Worm (Caenorhabditis elegans): Measurements from ENCODE around the gene cdkr-3.

ce11 chrV:20310575-20310974, 40.7 kb downstream of the cdkr-3 start, which contains the start of gene ZC15.10:
- TF ChIP-seq hlh-12 (tag; optimal IDR thresholded peaks at IDR 0.05) = no peak
- TF ChIP-seq ceh-79 (tag; optimal IDR thresholded peaks at IDR 0.05) = no peak
- TF ChIP-seq let-526 (GFP tag; IDR thresholded peaks at IDR 0.05) = no peak
- TF ChIP-seq Y95B8A.8 (GFP tag; IDR thresholded peaks at IDR 0.05) = no peak
- TF ChIP-seq unc-130 (GFP tag; optimal IDR thresholded peaks at IDR 0.05) = no peak
- no peak for TF ChIP-seq lin-54 (GFP tag; optimal IDR thresholded peaks at IDR 0.05)
- no peak for TF ChIP-seq ztf-22 (GFP tag; optimal IDR thresholded peaks at IDR 0.05)
- TF ChIP-seq dpl-1 (GFP tag; optimal IDR thresholded peaks at IDR 0.05) = no peak
- no peak for TF ChIP-seq pha-4 (tag; optimal IDR thresholded peaks at IDR 0.05)
- no peak for TF ChIP-seq ceh-27 (GFP tag; optimal IDR thresholded peaks at IDR 0.05)

Measured in whole organism, young adult.